Fruit fly (Drosophila melanogaster): ENCODE data around the gene CG13625.

Gene CG13625

DNA sequence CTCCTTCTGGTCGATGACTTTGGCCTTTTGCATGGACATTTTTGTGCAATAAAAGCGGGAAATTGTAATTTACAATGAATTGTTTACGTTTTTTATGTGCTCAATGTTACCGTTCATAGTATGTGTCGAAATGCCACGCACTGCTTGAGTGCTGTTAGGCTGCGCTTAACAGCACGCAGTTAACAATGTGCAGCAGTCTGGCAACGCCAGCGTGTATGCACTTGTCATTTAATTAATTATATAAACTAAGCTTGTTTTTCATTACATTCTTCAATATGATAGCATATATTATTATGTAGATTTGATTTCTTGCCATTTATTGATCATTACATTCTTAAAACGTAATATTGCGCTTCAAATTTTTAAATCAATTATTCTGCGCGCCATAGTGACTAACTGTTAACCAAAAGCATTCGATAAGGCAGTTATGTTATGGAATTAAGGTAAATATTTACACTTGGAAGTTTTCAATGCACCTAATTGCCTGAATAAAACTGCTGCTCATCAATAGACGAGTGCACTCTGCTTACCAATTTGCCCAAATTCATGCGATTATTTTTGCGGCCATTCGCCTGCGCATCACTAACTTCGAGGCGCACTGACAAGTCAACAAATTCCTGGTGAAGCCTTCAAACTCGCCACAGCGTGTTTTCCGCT is at the start of gene CG13625, which contains the start of gene mld (continued):
- TF ChIP-seq CG12391 (tag; optimal IDR thresholded peaks at IDR 0.05) (peak; percentile 45), oc (tag; optimal IDR thresholded peaks at IDR 0.05) (no peak), Chrac-16 (GFP tag; optimal IDR thresholded peaks at IDR 0.05) (no peak), Ets97D (GFP tag; optimal IDR thresholded peaks at IDR 0.05) (peak; percentile 18), Dll (GFP tag; IDR thresholded peaks at IDR 0.05; ENCODE audit: partially characterized antibody) (no peak), CG5953 (GFP tag; IDR thresholded peaks at IDR 0.05) (no peak), Max (GFP tag; optimal IDR thresholded peaks at IDR 0.05) (peak; percentile 42), Dip3 (GFP tag; optimal IDR thresholded peaks at IDR 0.05) (no peak), CG32767 (GFP tag; IDR thresholded peaks at IDR 0.05) (no peak), CG2116 (GFP tag; optimal IDR thresholded peaks at IDR 0.05) (peak; percentile 49), CG9609 (GFP tag; optimal IDR thresholded peaks at IDR 0.05) (no peak), lola (GFP tag; optimal IDR thresholded peaks at IDR 0.05) (no peak), CG13296 (GFP tag; optimal IDR thresholded peaks at IDR 0.05) (no peak), Neu2 (GFP tag; optimal IDR thresholded peaks at IDR 0.05; ENCODE audit: borderline replicate concordance) (no peak), twi (tag; optimal IDR thresholded peaks at IDR 0.05) (no peak), toy (GFP tag; IDR thresholded peaks at IDR 0.05) (no peak), BEAF-32 (GFP tag; optimal IDR thresholded peaks at IDR 0.05) (peak; percentile 71), CG15601 (tag; optimal IDR thresholded peaks at IDR 0.05) (no peak), CG15011 (GFP tag; optimal IDR thresholded peaks at IDR 0.05) (no peak), CG17328 (GFP tag; IDR thresholded peaks at IDR 0.05) (no peak), CG30020 (tag; optimal IDR thresholded peaks at IDR 0.05) (no peak), esg (GFP tag; conservative IDR thresholded peaks at IDR 0.05) (no peak), CG17568 (GFP tag; optimal IDR thresholded peaks at IDR 0.05) (no peak), Ssrp (tag; optimal IDR thresholded peaks at IDR 0.05) (no peak), ewg (GFP tag; optimal IDR thresholded peaks at IDR 0.05) (peak; percentile 24), p53 (GFP tag; optimal IDR thresholded peaks at IDR 0.05) (no peak), HLH4C (GFP tag; IDR thresholded peaks at IDR 0.05; ENCODE audit: partially characterized antibody) (no peak), MESR4 (GFP tag; optimal IDR thresholded peaks at IDR 0.05) (peak; percentile 28), gce (GFP tag; IDR thresholded peaks at IDR 0.05) (no peak), CG12942 (GFP tag; optimal IDR thresholded peaks at IDR 0.05) (no peak), CG16863 (GFP tag; optimal IDR thresholded peaks at IDR 0.05) (peak; percentile 28), PHDP (tag; optimal IDR thresholded peaks at IDR 0.05) (peak; percentile 6), pita (GFP tag; optimal IDR thresholded peaks at IDR 0.05) (no peak), vfl (GFP tag; optimal IDR thresholded peaks at IDR 0.05) (no peak), luna (GFP tag; optimal IDR thresholded peaks at IDR 0.05) (no peak), Poxn (GFP tag; IDR thresholded peaks at IDR 0.05) (no peak), phol (tag; optimal IDR thresholded peaks at IDR 0.05) (peak; percentile 25), sqz (GFP tag; optimal IDR thresholded peaks at IDR 0.05) (peak; percentile 97), CG12155 (GFP tag; optimal IDR thresholded peaks at IDR 0.05) (no peak), CG9437 (GFP tag; optimal IDR thresholded peaks at IDR 0.05) (peak; percentile 71), dmrt99B (tag; optimal IDR thresholded peaks at IDR 0.05) (no peak), CG12104 (GFP tag; optimal IDR thresholded peaks at IDR 0.05) (no peak), Drgx (GFP tag; IDR thresholded peaks at IDR 0.05) (no peak), CG14965 (GFP tag; optimal IDR thresholded peaks at IDR 0.05; ENCODE audit: borderline replicate concordance) (no peak), D19A (tag; optimal IDR thresholded peaks at IDR 0.05) (no peak), CG10565 (GFP tag; optimal IDR thresholded peaks at IDR 0.05) (no peak), schlank (tag; optimal IDR thresholded peaks at IDR 0.05) (no peak), hb (GFP tag; IDR thresholded peaks at IDR 0.05; ENCODE audit: partially characterized antibody) (no peak), CG8290 (GFP tag; optimal IDR thresholded peaks at IDR 0.05) (no peak), CG8290 (tag; optimal IDR thresholded peaks at IDR 0.05) (peak in 1 of 2 experiments; percentile 19)

Data from whole organism, embryonic.